Worm (Caenorhabditis elegans) whole organism, late embryonic: ENCODE measurements around the gene Y59H11AR.4.

ENCODE experiments used
- F13H6.1 ChIP-seq: sonication (generic microtip); optimal IDR thresholded peaks from 2 replicates; lab custom pipeline; 2016; ENCODE audit warnings: missing genetic modification characterization, missing compliant biosample characterization
- K02D7.2 ChIP-seq: sonication (generic microtip); optimal IDR thresholded peaks from 2 replicates; lab custom pipeline; 2017; ENCODE audit warnings: mild to moderate bottlenecking, missing genetic modification characterization, missing compliant biosample characterization
- ceh-14 ChIP-seq: sonication (generic microtip); optimal IDR thresholded peaks from 2 replicates; lab custom pipeline; 2016; ENCODE audit warnings: missing genotype, missing genetic modification characterization, missing compliant biosample characterization
- ceh-30 ChIP-seq: fragments of 150-350 bp; optimal IDR thresholded peaks from 2 replicates; lab custom pipeline; 2014; ENCODE audit warnings: missing biosample characterization, missing genetic modification characterization
- ceh-45 ChIP-seq: fragments of 200-800 bp; sonication (Bioruptor generic); IDR thresholded peaks from 2 replicates; pipeline ENCODE4 v1.3.6; 2022; ENCODE audit warnings: missing genetic modification reagents, missing genetic modification characterization, missing compliant biosample characterization
- ceh-48 ChIP-seq: sonication (generic microtip); optimal IDR thresholded peaks from 2 replicates; lab custom pipeline; 2016; ENCODE audit warnings: missing genetic modification characterization, inconsistent platforms, missing compliant biosample characterization
- ceh-9 ChIP-seq: sonication (generic microtip); optimal IDR thresholded peaks from 2 replicates; lab custom pipeline; 2016; ENCODE audit warnings: mild to moderate bottlenecking, missing genetic modification characterization, inconsistent platforms, missing compliant biosample characterization
- dmd-4 ChIP-seq: sonication (generic microtip); optimal IDR thresholded peaks from 2 replicates; lab custom pipeline; 2016; ENCODE audit warnings: borderline replicate concordance, missing genetic modification characterization, missing compliant biosample characterization
- dve-1 ChIP-seq: sonication (generic microtip); optimal IDR thresholded peaks from 2 replicates; lab custom pipeline; 2017; ENCODE audit warnings: antibody characterized with exemption, mild to moderate bottlenecking, missing genetic modification characterization, missing compliant biosample characterization
- elt-2 ChIP-seq: sonication (generic microtip); optimal IDR thresholded peaks from 2 replicates; lab custom pipeline; 2016; ENCODE audit warnings: missing genetic modification reagents, missing genetic modification characterization, missing compliant biosample characterization
- elt-4 ChIP-seq: sonication (generic microtip); optimal IDR thresholded peaks from 2 replicates; lab custom pipeline; 2016; ENCODE audit warnings: missing genetic modification characterization, missing compliant biosample characterization
- ets-4 ChIP-seq: sonication (generic microtip); optimal IDR thresholded peaks from 2 replicates; lab custom pipeline; 2016; ENCODE audit warnings: missing genetic modification characterization, missing compliant biosample characterization
- fax-1 ChIP-seq: sonication (generic microtip); optimal IDR thresholded peaks from 2 replicates; lab custom pipeline; 2016; ENCODE audit warnings: missing genotype, missing genetic modification characterization, missing compliant biosample characterization
- fkh-10 ChIP-seq: fragments of 150-350 bp; optimal IDR thresholded peaks from 2 replicates; lab custom pipeline; 2014; ENCODE audit warnings: missing biosample characterization, missing genetic modification reagents, missing genetic modification characterization
- fkh-6 ChIP-seq: sonication (generic microtip); optimal IDR thresholded peaks from 2 replicates; lab custom pipeline; 2016; ENCODE audit warnings: missing genetic modification characterization, missing compliant biosample characterization
- gmeb-2 ChIP-seq: sonication (generic microtip); optimal IDR thresholded peaks from 2 replicates; lab custom pipeline; 2016; ENCODE audit warnings: missing genetic modification characterization, inconsistent platforms, missing compliant biosample characterization
- hlh-15 ChIP-seq: sonication (generic microtip); optimal IDR thresholded peaks from 2 replicates; lab custom pipeline; 2016; ENCODE audit warnings: missing genetic modification characterization, missing compliant biosample characterization
- hlh-30 ChIP-seq: sonication (generic microtip); optimal IDR thresholded peaks from 2 replicates; lab custom pipeline; 2017; ENCODE audit warnings: antibody characterized with exemption, missing genetic modification characterization, missing compliant biosample characterization; ENCODE audit not compliant: insufficient read depth
- hlh-6 ChIP-seq: sonication (generic microtip); optimal IDR thresholded peaks from 2 replicates; lab custom pipeline; 2016; ENCODE audit warnings: missing genotype, missing genetic modification characterization, missing compliant biosample characterization
- lim-6 ChIP-seq: sonication (generic microtip); optimal IDR thresholded peaks from 2 replicates; lab custom pipeline; 2016; ENCODE audit warnings: missing genetic modification characterization, missing compliant biosample characterization
- madf-2 ChIP-seq: sonication (generic microtip); optimal IDR thresholded peaks from 2 replicates; lab custom pipeline; 2017; ENCODE audit warnings: missing genetic modification characterization, missing compliant biosample characterization
- nhr-11 ChIP-seq: fragments of 150-350 bp; optimal IDR thresholded peaks from 2 replicates; lab custom pipeline; 2014; ENCODE audit warnings: missing biosample characterization, missing genetic modification characterization
- odd-2 ChIP-seq: sonication (generic microtip); optimal IDR thresholded peaks from 2 replicates; lab custom pipeline; 2017; ENCODE audit warnings: antibody characterized with exemption, mild to moderate bottlenecking, missing genetic modification characterization, missing compliant biosample characterization
- pag-3 ChIP-seq: sonication (generic microtip); optimal IDR thresholded peaks from 2 replicates; lab custom pipeline; 2016; ENCODE audit warnings: missing compliant biosample characterization, missing genetic modification characterization, borderline replicate concordance
- pat-9 ChIP-seq: fragments of 200-800 bp; sonication (Bioruptor generic); optimal IDR thresholded peaks from 2 replicates; lab custom pipeline; 2018; ENCODE audit warnings: mild to moderate bottlenecking, missing genetic modification characterization, moderate library complexity, missing compliant biosample characterization
- pax-1 ChIP-seq: fragments of 150-350 bp; optimal IDR thresholded peaks from 2 replicates; lab custom pipeline; 2014; ENCODE audit warnings: missing biosample characterization, missing genetic modification characterization
- pha-2 ChIP-seq: sonication (generic microtip); optimal IDR thresholded peaks from 2 replicates; lab custom pipeline; 2017; ENCODE audit warnings: mild to moderate bottlenecking, missing genetic modification characterization, missing compliant biosample characterization
- pha-4 ChIP-seq: fragments of 150-350 bp; optimal IDR thresholded peaks from 2 replicates; lab custom pipeline; 2018; ENCODE audit warnings: missing biosample characterization, missing genetic modification reagents, missing genetic modification characterization
- pqm-1 ChIP-seq: sonication (generic microtip); optimal IDR thresholded peaks from 2 replicates; lab custom pipeline; 2016; ENCODE audit warnings: missing genetic modification characterization, missing compliant biosample characterization
- pros-1 ChIP-seq: fragments of 150-350 bp; optimal IDR thresholded peaks from 2 replicates; lab custom pipeline; 2014; ENCODE audit warnings: missing biosample characterization, missing genetic modification reagents, missing genetic modification characterization
- tbx-2 ChIP-seq: sonication (generic microtip); optimal IDR thresholded peaks from 2 replicates; lab custom pipeline; 2016; ENCODE audit warnings: missing genetic modification characterization, missing compliant biosample characterization
- ttx-3 ChIP-seq: sonication (generic microtip); optimal IDR thresholded peaks from 2 replicates; lab custom pipeline; 2016; ENCODE audit warnings: missing genetic modification reagents, missing genetic modification characterization, missing compliant biosample characterization
- unc-42 ChIP-seq: sonication (generic microtip); optimal IDR thresholded peaks from 2 replicates; lab custom pipeline; 2016; ENCODE audit warnings: missing genotype, missing genetic modification characterization, missing compliant biosample characterization
- unc-86 ChIP-seq: sonication (generic microtip); optimal IDR thresholded peaks from 2 replicates; lab custom pipeline; 2016; ENCODE audit warnings: missing genetic modification characterization, missing compliant biosample characterization
- zip-5 ChIP-seq: sonication (generic microtip); optimal IDR thresholded peaks from 2 replicates; lab custom pipeline; 2016; ENCODE audit warnings: missing genetic modification characterization, missing compliant biosample characterization

Gene Y59H11AR.4

DNA sequence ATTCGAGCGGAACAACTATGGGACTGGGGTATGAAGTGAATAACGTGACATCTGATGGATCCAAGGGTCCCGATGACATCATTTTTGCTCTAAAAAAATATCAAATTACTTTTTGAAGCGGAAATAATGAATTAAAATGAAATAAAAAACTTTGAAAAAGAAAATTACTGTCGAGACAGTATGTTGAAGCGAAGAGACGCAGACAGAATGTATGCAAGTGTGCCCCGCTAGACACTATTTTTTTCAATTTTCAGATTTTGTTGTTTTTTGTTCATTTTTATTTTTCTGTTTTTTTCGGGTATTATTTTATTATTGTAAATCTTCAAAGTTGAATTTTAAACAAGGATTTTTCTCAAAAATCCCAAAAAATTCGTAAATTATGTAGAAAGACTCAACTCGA is 18.1 kb upstream of the Y59H11AR.4 start, which contains the start of gene F42A9.8:
Gene F42A9.8, minus strand, starts transcription at position 88 of the 400 bp plus-strand sequence.
- no peak for TF ChIP-seq pqm-1 (tag; lab: Kevin White, UChicago)
- no peak for TF ChIP-seq elt-4
- no peak for TF ChIP-seq unc-42 (tag; lab: Kevin White, UChicago)
- no peak for TF ChIP-seq lim-6 (tag; lab: Kevin White, UChicago)

DNA sequence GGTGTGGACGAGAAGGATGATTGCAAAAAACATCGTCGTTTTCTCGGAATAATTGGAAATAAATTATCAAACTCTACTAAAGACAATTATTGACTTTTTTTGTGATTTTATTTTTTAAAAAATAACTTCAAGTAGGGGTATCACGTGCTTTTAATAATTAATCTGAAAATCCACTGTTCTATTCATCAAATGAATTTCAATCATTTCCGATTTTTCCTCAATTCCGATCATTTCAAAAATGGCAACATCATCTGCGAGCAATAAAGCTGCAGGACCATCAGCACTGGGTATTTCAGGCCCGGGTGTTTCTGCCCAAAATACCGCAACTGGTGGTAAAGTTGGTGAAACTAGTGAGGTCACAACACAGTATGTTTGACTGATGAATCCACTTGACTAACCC is 16.5 kb upstream of the Y59H11AR.4 start, which contains the start of the genes F42A9.7 and F42A9.3:
Gene F42A9.7, minus strand, starts transcription at position 101 of the 400 bp plus-strand sequence.
Gene F42A9.3, plus strand, starts transcription at position 214 of the 400 bp plus-strand sequence.
- no peak for TF ChIP-seq pax-1 (tag; lab: Kevin White, UChicago)
- no peak for TF ChIP-seq dve-1 (tag; lab: Kevin White, UChicago)
- TF ChIP-seq zip-5 (tag; lab: Kevin White, UChicago): no peak
- TF ChIP-seq madf-2 (tag; lab: Kevin White, UChicago): no peak
- no peak for TF ChIP-seq gmeb-2
- TF ChIP-seq ttx-3: no peak
- TF ChIP-seq pros-1 (tag; lab: Kevin White, UChicago): no peak
- TF ChIP-seq ceh-30 (tag; lab: Kevin White, UChicago): no peak
- no peak for TF ChIP-seq fkh-10 (GFP tag; lab: Kevin White, UChicago)
- TF ChIP-seq hlh-15 (tag; lab: Kevin White, UChicago): no peak
- TF ChIP-seq nhr-11 (tag; lab: Kevin White, UChicago): no peak

DNA sequence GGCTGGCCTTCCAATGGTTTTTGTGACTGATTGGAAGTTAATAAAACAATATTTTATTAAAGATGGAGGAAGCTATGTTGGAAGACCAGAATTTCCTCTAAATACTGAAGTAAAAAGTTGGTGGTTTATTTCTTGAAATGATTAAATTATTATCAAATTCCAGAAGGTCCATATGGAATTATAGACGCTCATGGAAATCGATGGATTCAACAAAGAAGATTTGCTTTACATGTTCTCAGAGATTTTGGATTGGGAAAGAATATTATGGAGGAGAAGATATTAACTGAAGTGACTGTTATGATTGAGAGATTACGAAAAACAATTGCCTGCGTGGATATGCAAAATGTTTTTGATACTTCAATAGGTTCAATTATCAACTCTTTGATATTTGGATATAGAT is 14.8 kb upstream of the Y59H11AR.4 start:
- TF ChIP-seq unc-86 (tag; lab: Kevin White, UChicago): no peak
- TF ChIP-seq ceh-48 (tag; lab: Kevin White, UChicago): no peak

DNA sequence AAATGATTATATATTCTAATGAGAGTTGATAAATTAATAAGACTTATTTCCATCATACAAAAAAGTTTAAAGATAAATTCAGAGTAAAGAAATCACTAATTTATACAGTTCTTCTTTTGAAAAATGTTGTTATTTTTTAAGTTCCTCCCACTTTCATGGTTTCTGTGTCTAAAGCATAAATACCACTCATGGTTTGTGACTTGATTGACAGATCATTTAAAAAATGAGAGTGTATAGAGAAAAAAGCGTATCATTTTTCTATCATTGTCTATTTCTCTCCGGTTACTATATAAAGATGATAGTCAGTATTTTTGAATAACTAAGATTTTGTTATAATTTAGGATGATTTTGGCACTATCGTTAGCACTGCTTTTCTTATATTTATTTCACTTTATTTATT is 14.1 kb upstream of the Y59H11AR.4 start, which contains the start of gene cyp-33E3:
Gene cyp-33E3, plus strand, starts transcription at position 316 of the 400 bp plus-strand sequence.
- no peak for TF ChIP-seq ceh-14 (tag; lab: Kevin White, UChicago)
- no peak for TF ChIP-seq madf-2 (tag; lab: Kevin White, UChicago)
- no peak for TF ChIP-seq ets-4 (tag; lab: Kevin White, UChicago)
- TF ChIP-seq odd-2: no peak
- no peak for TF ChIP-seq fax-1 (tag; lab: Kevin White, UChicago)
- TF ChIP-seq pha-2 (tag; lab: Kevin White, UChicago): no peak
- no peak for TF ChIP-seq F13H6.1 (tag; lab: Kevin White, UChicago)
- TF ChIP-seq hlh-6 (tag; lab: Kevin White, UChicago): no peak
- TF ChIP-seq pag-3 (tag; lab: Kevin White, UChicago): no peak

DNA sequence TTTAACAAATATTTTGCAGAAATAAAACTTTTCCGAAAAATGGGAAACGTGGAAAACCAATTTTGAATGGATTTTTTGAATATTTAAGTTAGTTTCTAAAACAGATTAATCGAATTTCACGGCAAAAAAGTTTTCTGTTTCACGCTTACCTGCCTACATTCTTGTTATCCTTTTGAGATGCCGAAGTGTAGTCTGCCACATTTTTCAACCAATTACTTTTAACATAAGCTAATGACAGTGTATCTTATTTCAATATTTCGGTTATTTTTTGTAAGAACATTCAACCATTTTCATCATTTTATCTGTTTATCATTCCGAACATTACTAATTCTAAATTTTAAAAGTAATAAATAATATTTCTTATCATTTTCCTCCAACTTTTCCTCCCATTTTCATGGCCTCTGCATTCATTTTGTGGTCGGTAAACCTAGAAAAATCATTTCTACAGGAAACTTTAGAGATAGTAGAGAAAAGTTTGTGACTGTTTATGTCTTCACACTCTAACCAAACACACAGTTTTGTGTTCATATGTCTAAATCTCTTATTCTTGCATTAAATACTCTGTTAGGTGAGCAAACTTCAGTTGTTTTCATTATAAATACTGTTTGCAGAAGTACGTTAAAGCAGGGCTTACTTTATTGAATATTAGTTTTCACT is 11.5 kb upstream of the Y59H11AR.4 start, which contains the start of the genes F42A9.17 and cyp-33E2:
Gene F42A9.17, minus strand, starts transcription at position 51 of the 657 bp plus-strand sequence.
Gene cyp-33E2, plus strand, starts transcription at position 449 of the 657 bp plus-strand sequence.
- TF ChIP-seq ceh-9 (no peak), elt-4 (no peak), ceh-45 (no peak), hlh-30 (tag; lab: Kevin White, UChicago) (no peak), dmd-4 (no peak)

DNA sequence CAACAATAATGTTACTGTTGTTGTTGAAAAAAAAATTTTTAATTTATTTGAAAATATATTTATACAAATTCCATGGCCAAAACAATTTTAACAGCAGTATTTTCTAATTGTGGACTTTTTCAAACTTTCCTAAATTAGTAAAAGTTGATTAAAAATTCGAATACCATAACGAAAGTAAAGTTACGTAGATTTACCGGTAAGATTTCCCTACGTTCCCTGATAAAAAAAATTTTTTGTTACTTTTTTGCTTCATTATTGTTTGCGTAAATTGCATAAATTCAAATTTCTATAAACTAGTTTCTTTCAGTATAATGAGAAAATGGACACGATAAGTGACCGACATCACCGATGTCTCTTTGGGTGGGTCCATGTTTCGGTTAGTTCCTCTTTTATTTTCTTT is 8.4 kb upstream of the Y59H11AR.4 start, which contains the start of gene F42A9.6:
Gene F42A9.6, plus strand, starts transcription at position 301 of the 400 bp plus-strand sequence.
- TF ChIP-seq ceh-14 (tag; lab: Kevin White, UChicago) (no peak), dve-1 (tag; lab: Kevin White, UChicago) (no peak), pha-4 (tag; lab: Kevin White, UChicago) (no peak), pag-3 (tag; lab: Kevin White, UChicago) (no peak), ceh-48 (tag; lab: Kevin White, UChicago) (no peak), pat-9 (tag; lab: Kevin White, UChicago) (no peak), tbx-2 (tag; lab: Kevin White, UChicago) (no peak), fkh-6 (no peak), ceh-30 (tag; lab: Kevin White, UChicago) (no peak), unc-86 (tag; lab: Kevin White, UChicago) (no peak), K02D7.2 (tag; lab: Kevin White, UChicago) (no peak), ttx-3 (no peak), hlh-15 (tag; lab: Kevin White, UChicago) (no peak), elt-2 (tag; lab: Kevin White, UChicago) (no peak), fkh-10 (GFP tag; lab: Kevin White, UChicago) (no peak)
